Worm (Caenorhabditis elegans): ENCODE data around the gene mig-38.
A peak's percentile ranks its signal among the peaks of the same experiment; 100 is the strongest.

Gene mig-38

DNA sequence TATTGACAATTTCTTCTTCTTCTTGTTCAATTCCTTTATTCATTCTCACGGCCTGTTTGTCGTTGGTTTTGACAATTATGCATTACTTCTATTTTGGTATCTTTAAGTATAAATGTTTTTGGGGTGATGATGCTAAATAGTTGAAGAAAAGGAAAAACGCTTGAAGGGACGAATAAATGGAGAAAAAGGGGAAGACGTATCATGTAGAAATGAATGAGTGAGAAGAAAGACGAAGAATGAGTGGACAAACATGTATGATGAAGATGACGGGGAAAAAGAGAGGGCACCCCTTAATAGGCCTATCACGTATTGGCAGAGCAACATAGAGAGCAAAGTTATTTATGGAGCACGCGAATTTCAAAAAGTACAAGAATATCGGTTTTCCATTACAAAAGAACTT, 45.4 kb upstream of the mig-38 start, which contains the start of gene M04B2.7:
M04B2.7 (minus strand) TSS at position 101 of the 400 bp plus-strand sequence.
- TF ChIP-seq xnd-1 (tag; optimal IDR thresholded peaks at IDR 0.05), result no peak
- TF ChIP-seq repo-1 (tag; optimal IDR thresholded peaks at IDR 0.05), result no peak
- no peak for TF ChIP-seq attf-3 (GFP tag; conservative IDR thresholded peaks at IDR 0.05)
- no peak for TF ChIP-seq efl-1 (GFP tag; optimal IDR thresholded peaks at IDR 0.05)
- TF ChIP-seq akir-1 (GFP tag; optimal IDR thresholded peaks at IDR 0.05), result no peak
- TF ChIP-seq lsl-1 (GFP tag; optimal IDR thresholded peaks at IDR 0.05), result no peak
- no peak for TF ChIP-seq C06A6.2 (GFP tag; conservative IDR thresholded peaks at IDR 0.05)
- TF ChIP-seq lin-26 (GFP tag; IDR thresholded peaks at IDR 0.05), result no peak
- TF ChIP-seq snpc-1.3 (tag; optimal IDR thresholded peaks at IDR 0.05; ENCODE audit: insufficient read depth), result no peak
- no peak for TF ChIP-seq ceh-79 (tag; optimal IDR thresholded peaks at IDR 0.05)

DNA sequence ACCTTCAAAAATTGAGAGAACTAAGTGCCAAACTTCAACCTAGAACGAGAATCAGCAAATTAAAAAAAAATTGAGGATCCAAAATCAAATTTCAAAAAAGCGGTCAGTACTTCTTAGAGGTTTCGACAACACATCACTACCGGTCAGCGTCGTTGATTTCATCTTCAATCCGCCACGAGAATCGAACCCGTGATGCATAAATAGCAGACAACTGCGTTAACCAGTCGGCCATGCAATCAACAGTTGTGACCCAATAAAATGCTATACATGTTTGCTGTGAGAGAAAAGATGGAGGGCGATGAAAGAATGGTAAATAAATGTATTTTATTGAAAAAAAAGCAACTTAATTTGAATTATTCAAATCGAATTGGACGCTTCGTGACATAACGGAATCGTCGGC, 44.4 kb upstream of the mig-38 start:
- TF ChIP-seq ztf-18 (tag; optimal IDR thresholded peaks at IDR 0.05) (peak; percentile 67), sea-2 (GFP tag; IDR thresholded peaks at IDR 0.05) (no peak), cebp-2 (GFP tag; IDR thresholded peaks at IDR 0.05) (0 out of 2 replicates have a peak, but pooled peaks have one; percentile 71), lin-54 (GFP tag; optimal IDR thresholded peaks at IDR 0.05) (peak; percentile 70), dox-1 (GFP tag; IDR thresholded peaks at IDR 0.05) (no peak; the same call in 1 of the 2 replicates), let-526 (GFP tag; IDR thresholded peaks at IDR 0.05) (no peak), aptf-3 (GFP tag; IDR thresholded peaks at IDR 0.05) (0 out of 2 replicates have a peak, but pooled peaks have one; percentile 59), xnd-1 (tag; optimal IDR thresholded peaks at IDR 0.05) (no peak), Y79H2A.3 (GFP tag; conservative IDR thresholded peaks at IDR 0.05) (no peak), him-1 (tag; optimal IDR thresholded peaks at IDR 0.05) (peak; percentile 96), ztf-26 (tag; optimal IDR thresholded peaks at IDR 0.05) (peak; percentile 67), T26A5.8 (tag; optimal IDR thresholded peaks at IDR 0.05) (no peak), lag-1 (GFP tag; IDR thresholded peaks at IDR 0.05) (no peak), C06A6.2 (GFP tag; conservative IDR thresholded peaks at IDR 0.05) (no peak), Y67H2A.10 (GFP tag; conservative IDR thresholded peaks at IDR 0.05) (no peak), ama-1 (optimal IDR thresholded peaks at IDR 0.05) (no peak), ama-1 (GFP tag; optimal IDR thresholded peaks at IDR 0.05) (peak; percentile 82 to 88), ztf-25 (GFP tag; IDR thresholded peaks at IDR 0.05) (peak; percentile 62; the same call in 1 of the 2 replicates), ztf-22 (GFP tag; optimal IDR thresholded peaks at IDR 0.05) (no peak), ztf-3 (GFP tag; optimal IDR thresholded peaks at IDR 0.05) (no peak), ceh-58 (GFP tag; IDR thresholded peaks at IDR 0.05) (no peak), F57A8.1 (GFP tag; optimal IDR thresholded peaks at IDR 0.05) (no peak), tbx-9 (tag; optimal IDR thresholded peaks at IDR 0.05; ENCODE audit: borderline replicate concordance) (no peak), mxl-1 (tag; optimal IDR thresholded peaks at IDR 0.05) (peak; percentile 6), unc-130 (GFP tag; optimal IDR thresholded peaks at IDR 0.05) (peak; percentile 52), ets-4 (GFP tag; optimal IDR thresholded peaks at IDR 0.05) (no peak), rec-8 (tag; optimal IDR thresholded peaks at IDR 0.05) (peak; percentile 84 to 89), hmg-20 (GFP tag; IDR thresholded peaks at IDR 0.05) (no peak), F33H1.4 (GFP tag; IDR thresholded peaks at IDR 0.05) (peak; percentile 58), dpl-1 (GFP tag; optimal IDR thresholded peaks at IDR 0.05) (peak; percentile 21), ceh-100 (GFP tag; IDR thresholded peaks at IDR 0.05) (peak; percentile 44; the same call in 1 of the 2 replicates), B0019.2 (GFP tag; conservative IDR thresholded peaks at IDR 0.05) (no peak; the same call in 1 of the 2 replicates), hsf-1 (GFP tag; IDR thresholded peaks at IDR 0.05) (no peak), mel-28 (tag; optimal IDR thresholded peaks at IDR 0.05; ENCODE audit: borderline replicate concordance) (no peak), akir-1 (GFP tag; optimal IDR thresholded peaks at IDR 0.05) (peak; percentile 32), F10E7.11 (tag; optimal IDR thresholded peaks at IDR 0.05) (no peak), hlh-12 (tag; optimal IDR thresholded peaks at IDR 0.05) (peak; percentile 31), die-1 (tag; optimal IDR thresholded peaks at IDR 0.05) (peak; percentile 86), snpc-4 (GFP tag; optimal IDR thresholded peaks at IDR 0.05) (peak; percentile 79), snpc-4 (tag; optimal IDR thresholded peaks at IDR 0.05) (peak in 3 of 4 experiments; percentile 65 to 85 (median 81)), ceh-79 (tag; optimal IDR thresholded peaks at IDR 0.05) (peak; percentile 20), hlh-26 (GFP tag; conservative IDR thresholded peaks at IDR 0.05) (no peak)
